Worm (Caenorhabditis elegans): Measurements from ENCODE around the gene tyr-2.

The tyr-2 gene

ce11 chrIII:13780199-13780706 is 36.2 kb downstream of the tyr-2 start, which contains the start of gene pot-3 (continued):
- TF ChIP-seq elt-3 (tag; optimal IDR thresholded peaks at IDR 0.05) (peak in 1 of 3 experiments; percentile 28), hmg-11 (tag; optimal IDR thresholded peaks at IDR 0.05) (no peak), egl-27 (tag; optimal IDR thresholded peaks at IDR 0.05) (no peak), nhr-76 (tag; optimal IDR thresholded peaks at IDR 0.05) (no peak), elt-2 (tag; optimal IDR thresholded peaks at IDR 0.05) (no peak)
